Fruit fly (Drosophila melanogaster) whole organism, prepupa: ENCODE data around the gene Kcmf1.

Experiments
- Blimp-1 ChIP-seq: fragments of 200-800 bp; sonication (Bioruptor generic); optimal IDR thresholded peaks from 3 replicates; lab custom pipeline; 2017; ENCODE audit warnings: missing biosample characterization, missing genetic modification characterization, mild to moderate bottlenecking, moderate library complexity, missing genetic modification reagents
- CG10631 ChIP-seq: fragments of 200-800 bp; sonication (Bioruptor generic); optimal IDR thresholded peaks from 2 replicates; lab custom pipeline; 2016; ENCODE audit warnings: missing biosample characterization, missing genetic modification characterization
- CG10669 ChIP-seq: fragments of 200-800 bp; sonication (Bioruptor generic); optimal IDR thresholded peaks from 3 replicates; lab custom pipeline; 2018; ENCODE audit warnings: missing biosample characterization, mild to moderate bottlenecking, missing genetic modification characterization, moderate library complexity
- CG11294 ChIP-seq: fragments of 200-800 bp; sonication (Bioruptor generic); IDR thresholded peaks from 2 replicates; pipeline ENCODE4 v1.3.6; 2022; ENCODE audit warnings: missing biosample characterization, missing genetic modification characterization
- CG11762 ChIP-seq: fragments of 200-800 bp; sonication (Bioruptor generic); optimal IDR thresholded peaks from 3 replicates; lab custom pipeline; 2016; ENCODE audit warnings: missing biosample characterization, missing genetic modification characterization; ENCODE audit not compliant: insufficient read depth
- CG11902 ChIP-seq: fragments of 200-800 bp; sonication (Bioruptor generic); optimal IDR thresholded peaks from 3 replicates; lab custom pipeline; 2016; ENCODE audit warnings: missing biosample characterization, missing genetic modification characterization
- CG15336 ChIP-seq: fragments of 200-800 bp; sonication (Bioruptor generic); IDR thresholded peaks from 2 replicates; pipeline ENCODE4 v1.3.6; 2022; ENCODE audit warnings: missing biosample characterization, missing genetic modification characterization
- CG1621 ChIP-seq: fragments of 200-800 bp; sonication (Bioruptor generic); optimal IDR thresholded peaks from 3 replicates; lab custom pipeline; 2018; ENCODE audit warnings: missing biosample characterization, mild to moderate bottlenecking, missing genetic modification characterization
- CG16779 ChIP-seq: fragments of 200-800 bp; sonication (Bioruptor generic); optimal IDR thresholded peaks from 3 replicates; lab custom pipeline; 2017; ENCODE audit warnings: missing biosample characterization, mild to moderate bottlenecking, missing genetic modification characterization
- CG3032 ChIP-seq: fragments of 200-800 bp; optimal IDR thresholded peaks from 2 replicates; lab custom pipeline; 2019; ENCODE audit warnings: missing biosample characterization, mild to moderate bottlenecking, missing genetic modification characterization, moderate library complexity
- CG34406 ChIP-seq: fragments of 200-800 bp; sonication (Bioruptor generic); optimal IDR thresholded peaks from 3 replicates; lab custom pipeline; 2016; ENCODE audit warnings: missing biosample characterization, missing genetic modification characterization
- CG3919 ChIP-seq: fragments of 200-800 bp; sonication (Bioruptor generic); optimal IDR thresholded peaks from 3 replicates; lab custom pipeline; 2016; ENCODE audit warnings: missing biosample characterization, missing genetic modification characterization
- CG4318 ChIP-seq: fragments of 200-800 bp; sonication (Bioruptor generic); optimal IDR thresholded peaks from 3 replicates; lab custom pipeline; 2017; ENCODE audit warnings: missing biosample characterization, mild to moderate bottlenecking, missing genetic modification characterization
- CG6163 ChIP-seq: fragments of 200-800 bp; sonication (Bioruptor generic); IDR thresholded peaks from 3 replicates; pipeline ENCODE4 v1.3.6; 2022; ENCODE audit warnings: missing biosample characterization, missing genetic modification characterization
- CG6276 ChIP-seq: fragments of 200-800 bp; sonication (Bioruptor generic); optimal IDR thresholded peaks from 2 replicates; lab custom pipeline; 2017; ENCODE audit warnings: missing biosample characterization, mild to moderate bottlenecking, missing genetic modification characterization
- CG6792 ChIP-seq: fragments of 200-800 bp; sonication (Bioruptor generic); optimal IDR thresholded peaks from 3 replicates; lab custom pipeline; 2016; ENCODE audit warnings: missing biosample characterization, missing genetic modification characterization
- CG6854 ChIP-seq: fragments of 200-800 bp; sonication (Bioruptor generic); optimal IDR thresholded peaks from 2 replicates; lab custom pipeline; 2017; ENCODE audit warnings: missing biosample characterization, mild to moderate bottlenecking, missing genetic modification characterization
- CG8632 ChIP-seq: fragments of 200-800 bp; sonication (Bioruptor generic); optimal IDR thresholded peaks from 3 replicates; lab custom pipeline; 2016; ENCODE audit warnings: missing biosample characterization, missing genetic modification characterization
- Eip75B ChIP-seq: fragments of 200-800 bp; sonication (Bioruptor generic); optimal IDR thresholded peaks from 3 replicates; lab custom pipeline; 2016; ENCODE audit warnings: missing biosample characterization, missing genetic modification characterization
- Eip78C ChIP-seq: fragments of 200-800 bp; sonication (Bioruptor generic); peaks from one replicate; lab custom pipeline; 2016; ENCODE audit warnings: missing biosample characterization, missing genetic modification characterization
- Eip93F ChIP-seq: fragments of 200-800 bp; sonication (Bioruptor generic); optimal IDR thresholded peaks from 2 replicates; lab custom pipeline; 2016; ENCODE audit warnings: missing biosample characterization, mild to moderate bottlenecking, missing genetic modification characterization
- Ets21C ChIP-seq: fragments of 200-800 bp; sonication (Bioruptor generic); optimal IDR thresholded peaks from 3 replicates; lab custom pipeline; 2016; ENCODE audit warnings: missing biosample characterization, missing genetic modification characterization
- Ets96B ChIP-seq: fragments of 200-800 bp; optimal IDR thresholded peaks from 2 replicates; lab custom pipeline; 2019; ENCODE audit warnings: missing biosample characterization, mild to moderate bottlenecking, missing genetic modification characterization, moderate library complexity
- Gug ChIP-seq: fragments of 200-800 bp; sonication (Bioruptor generic); IDR thresholded peaks from 2 replicates; pipeline ENCODE4 v1.3.6; 2022; ENCODE audit warnings: missing biosample characterization, missing genetic modification characterization
- Hr38 ChIP-seq: sonication (Bioruptor generic); optimal IDR thresholded peaks from 2 replicates; lab custom pipeline; 2016; ENCODE audit warnings: missing biosample characterization, missing genetic modification characterization
- Hr39 ChIP-seq: fragments of 200-800 bp; sonication (Bioruptor generic); optimal IDR thresholded peaks from 2 replicates; lab custom pipeline; 2016; ENCODE audit warnings: missing biosample characterization, missing genetic modification characterization
- Hr4 ChIP-seq: fragments of 200-800 bp; sonication (Bioruptor generic); optimal IDR thresholded peaks from 3 replicates; lab custom pipeline; 2016; ENCODE audit warnings: missing biosample characterization, missing genetic modification characterization
- Met ChIP-seq: fragments of 200-800 bp; sonication (Bioruptor generic); optimal IDR thresholded peaks from 3 replicates; lab custom pipeline; 2016; ENCODE audit warnings: missing biosample characterization, missing genetic modification characterization
- OdsH ChIP-seq: fragments of 200-800 bp; sonication (Bioruptor generic); optimal IDR thresholded peaks from 3 replicates; lab custom pipeline; 2016; ENCODE audit warnings: missing biosample characterization, missing genetic modification characterization
- Smox ChIP-seq: fragments of 200-800 bp; sonication (Bioruptor generic); optimal IDR thresholded peaks from 3 replicates; lab custom pipeline; 2016; ENCODE audit warnings: missing biosample characterization, missing genetic modification characterization
- Sox102F ChIP-seq: fragments of 200-800 bp; sonication (Bioruptor generic); optimal IDR thresholded peaks from 2 replicates; lab custom pipeline; 2016; ENCODE audit warnings: missing biosample characterization, mild to moderate bottlenecking, missing genetic modification characterization
- Sox14 ChIP-seq: fragments of 200-800 bp; sonication (Bioruptor generic); optimal IDR thresholded peaks from 3 replicates; lab custom pipeline; 2016; ENCODE audit warnings: missing biosample characterization, missing genetic modification characterization
- Sox15 ChIP-seq: fragments of 200-800 bp; sonication (Bioruptor generic); optimal IDR thresholded peaks from 3 replicates; lab custom pipeline; 2016; ENCODE audit warnings: missing biosample characterization, missing genetic modification characterization
- achi ChIP-seq: fragments of 200-800 bp; sonication (Bioruptor generic); optimal IDR thresholded peaks from 3 replicates; lab custom pipeline; 2016; ENCODE audit warnings: missing biosample characterization, missing genetic modification characterization
- acj6 ChIP-seq: fragments of 200-800 bp; sonication (Bioruptor generic); optimal IDR thresholded peaks from 3 replicates; lab custom pipeline; 2016; ENCODE audit warnings: missing biosample characterization, missing genetic modification characterization
- dac ChIP-seq: fragments of 200-800 bp; sonication (Bioruptor generic); optimal IDR thresholded peaks from 2 replicates; lab custom pipeline; 2017; ENCODE audit warnings: missing biosample characterization, mild to moderate bottlenecking, missing genetic modification characterization
- dsx ChIP-seq: fragments of 200-800 bp; optimal IDR thresholded peaks from 3 replicates; lab custom pipeline; 2019; ENCODE audit warnings: missing biosample characterization, mild to moderate bottlenecking, missing genetic modification characterization, moderate library complexity; ENCODE audit not compliant: poor library complexity, severe bottlenecking
- eg ChIP-seq: fragments of 200-800 bp; sonication (Bioruptor generic); IDR thresholded peaks from 3 replicates; pipeline ENCODE4 v1.3.6; 2022; ENCODE audit warnings: missing biosample characterization, missing genetic modification characterization
- esn ChIP-seq: fragments of 200-800 bp; sonication (Bioruptor generic); optimal IDR thresholded peaks from 2 replicates; lab custom pipeline; 2016; ENCODE audit warnings: missing biosample characterization, mild to moderate bottlenecking, missing genetic modification characterization, moderate library complexity
- fd59A ChIP-seq: fragments of 200-800 bp; sonication (Bioruptor generic); optimal IDR thresholded peaks from 2 replicates; lab custom pipeline; 2017; ENCODE audit warnings: missing biosample characterization, mild to moderate bottlenecking, missing genetic modification characterization, missing genetic modification reagents
- fd85E ChIP-seq: fragments of 200-800 bp; sonication (Bioruptor generic); optimal IDR thresholded peaks from 3 replicates; lab custom pipeline; 2016; ENCODE audit warnings: missing biosample characterization, missing genetic modification characterization
- fkh ChIP-seq: fragments of 200-800 bp; sonication (Bioruptor generic); optimal IDR thresholded peaks from 3 replicates; lab custom pipeline; 2017; ENCODE audit warnings: missing biosample characterization, mild to moderate bottlenecking, missing genetic modification characterization, moderate library complexity
- lz ChIP-seq: fragments of 200-800 bp; sonication (Bioruptor generic); optimal IDR thresholded peaks from 3 replicates; lab custom pipeline; 2016; ENCODE audit warnings: missing biosample characterization, missing genetic modification characterization
- net ChIP-seq: fragments of 200-800 bp; sonication (Bioruptor generic); optimal IDR thresholded peaks from 3 replicates; lab custom pipeline; 2016; ENCODE audit warnings: missing biosample characterization, missing genetic modification characterization
- pdm3 ChIP-seq: fragments of 200-800 bp; sonication (Bioruptor generic); optimal IDR thresholded peaks from 3 replicates; lab custom pipeline; 2016; ENCODE audit warnings: missing biosample characterization, missing genetic modification characterization
- salr ChIP-seq, 2 experiments: fragments of 200-800 bp; sonication (Bioruptor generic); optimal IDR thresholded peaks; 3 replicates each; lab custom pipeline; 2016 to 2018; ENCODE audit warnings: missing biosample characterization in 2 of 2, missing genetic modification characterization in 2 of 2, mild to moderate bottlenecking in 1 of 2
- ss ChIP-seq, 2 experiments: fragments of 200-800 bp; sonication (Bioruptor generic); optimal IDR thresholded peaks; 2 replicates in 1 of 2; 3 replicates in 1 of 2; lab custom pipeline; 2017 to 2018; ENCODE audit warnings: mild to moderate bottlenecking in 2 of 2, missing biosample characterization in 2 of 2, missing genetic modification characterization in 2 of 2, moderate library complexity in 1 of 2
- svp ChIP-seq: fragments of 200-800 bp; sonication (Bioruptor generic); peaks from one replicate; lab custom pipeline; 2016; ENCODE audit warnings: missing biosample characterization, missing genetic modification characterization
- topi ChIP-seq: fragments of 200-800 bp; sonication (Bioruptor generic); optimal IDR thresholded peaks from 3 replicates; lab custom pipeline; 2016; ENCODE audit warnings: missing biosample characterization, missing genetic modification characterization
- vri ChIP-seq: fragments of 200-800 bp; sonication (Bioruptor generic); optimal IDR thresholded peaks from 3 replicates; lab custom pipeline; 2016; ENCODE audit warnings: missing biosample characterization, mild to moderate bottlenecking, missing genetic modification characterization

Kcmf1 gene

dm6 chr3R:9033619-9034401 lies 19.1 kb upstream of the Kcmf1 start:
- TF ChIP-seq CG11902 (peak; percentile 46), pdm3 (GFP tag; lab: Kevin White, UChicago) (peak; percentile 81), Smox (GFP tag; lab: Kevin White, UChicago) (peak; percentile 84), CG3032 (peak; percentile 91), acj6 (GFP tag; lab: Kevin White, UChicago) (peak; percentile 81), vri (GFP tag; lab: Kevin White, UChicago) (peak; percentile 63), Eip93F (GFP tag; lab: Kevin White, UChicago) (peak; percentile 69), Eip78C (GFP tag; lab: Kevin White, UChicago) (peak; percentile 97), Sox102F (GFP tag; lab: Kevin White, UChicago) (peak; percentile 83), Eip75B (GFP tag; lab: Kevin White, UChicago) (peak; percentile 84), CG15336 (GFP tag; lab: Robert Waterston, UW) (peak; percentile 83), CG10669 (GFP tag; lab: Kevin White, UChicago) (peak; percentile 79), CG8632 (GFP tag; lab: Kevin White, UChicago) (peak; percentile 86), CG34406 (GFP tag; lab: Kevin White, UChicago) (peak; percentile 88), Met (GFP tag; lab: Kevin White, UChicago) (peak; percentile 87), CG10631 (peak; percentile 77), Hr4 (GFP tag; lab: Kevin White, UChicago) (peak; percentile 77), fkh (GFP tag; lab: Kevin White, UChicago) (peak; percentile 70), CG6792 (peak; percentile 74), CG6276 (GFP tag; lab: Kevin White, UChicago) (peak; percentile 91), Blimp-1 (peak; percentile 72), CG4318 (GFP tag; lab: Kevin White, UChicago) (peak; percentile 76), fd59A (GFP tag; lab: Kevin White, UChicago) (peak; percentile 81), CG3919 (GFP tag; lab: Kevin White, UChicago) (peak; percentile 78), ss (GFP tag; optimal IDR thresholded peaks at IDR 0.05; lab: Kevin White, UChicago) (peak; percentile 80 to 87), Hr38 (GFP tag; lab: Kevin White, UChicago) (no peak), OdsH (GFP tag; lab: Kevin White, UChicago) (peak; percentile 78), CG11294 (peak; percentile 50; the same call in 1 of the 2 replicates), lz (peak; percentile 84), CG6854 (peak; percentile 65), Ets21C (GFP tag; lab: Kevin White, UChicago) (peak; percentile 64), Sox15 (peak; percentile 52), Gug (GFP tag; lab: Robert Waterston, UW) (peak; percentile 49), eg (GFP tag; lab: Robert Waterston, UW) (peak; percentile 77; the same call in 2 of the 3 replicates), CG6163 (GFP tag; lab: Robert Waterston, UW) (peak; percentile 70; the same call in 2 of the 3 replicates), Hr39 (GFP tag; lab: Kevin White, UChicago) (peak; percentile 56), net (GFP tag; lab: Kevin White, UChicago) (peak; percentile 87), topi (GFP tag; lab: Kevin White, UChicago) (peak; percentile 88), Sox14 (GFP tag; lab: Kevin White, UChicago) (peak; percentile 82), dsx (GFP tag; lab: Kevin White, UChicago) (peak; percentile 83), CG1621 (tag; lab: Kevin White, UChicago) (peak; percentile 52), svp (peak; percentile 92), CG16779 (tag; lab: Kevin White, UChicago) (peak; percentile 82), fd85E (GFP tag; lab: Kevin White, UChicago) (no peak), dac (GFP tag; lab: Kevin White, UChicago) (peak; percentile 69), CG11762 (GFP tag; lab: Kevin White, UChicago) (peak; percentile 70), Ets96B (tag; lab: Kevin White, UChicago) (peak; percentile 90), achi (peak; percentile 84), salr (GFP tag; optimal IDR thresholded peaks at IDR 0.05; lab: Kevin White, UChicago) (peak in 1 of 2 experiments; percentile 84), esn (peak; percentile 91)
